Fruit fly (Drosophila melanogaster) Kc167 (cell line): ENCODE measurements around the gene CG7985.
A peak's percentile ranks its signal among the peaks of the same experiment; 100 is the strongest.

Source experiments
- Myc ChIP-seq: fragments of >200 bp; optimal IDR thresholded peaks from 2 replicates; lab custom pipeline; 2017; ENCODE audit warnings: missing external identifiers
- Sin3A ChIP-seq: fragments of >200 bp; optimal IDR thresholded peaks from 2 replicates; lab custom pipeline; 2018; ENCODE audit warnings: missing external identifiers
- h ChIP-seq: fragments of >200 bp; optimal IDR thresholded peaks from 3 replicates; lab custom pipeline; 2018; ENCODE audit warnings: missing external identifiers
- insv ChIP-seq: fragments of >200 bp; optimal IDR thresholded peaks from 3 replicates; lab custom pipeline; 2018; ENCODE audit warnings: missing external identifiers
- psq ChIP-seq: fragments of >200 bp; optimal IDR thresholded peaks from 2 replicates; lab custom pipeline; 2017; ENCODE audit warnings: missing external identifiers
- ttk ChIP-seq: sonication (Bioruptor generic); optimal IDR thresholded peaks from 2 replicates; lab custom pipeline; 2017; ENCODE audit warnings: missing external identifiers

CG7985 gene

DNA sequence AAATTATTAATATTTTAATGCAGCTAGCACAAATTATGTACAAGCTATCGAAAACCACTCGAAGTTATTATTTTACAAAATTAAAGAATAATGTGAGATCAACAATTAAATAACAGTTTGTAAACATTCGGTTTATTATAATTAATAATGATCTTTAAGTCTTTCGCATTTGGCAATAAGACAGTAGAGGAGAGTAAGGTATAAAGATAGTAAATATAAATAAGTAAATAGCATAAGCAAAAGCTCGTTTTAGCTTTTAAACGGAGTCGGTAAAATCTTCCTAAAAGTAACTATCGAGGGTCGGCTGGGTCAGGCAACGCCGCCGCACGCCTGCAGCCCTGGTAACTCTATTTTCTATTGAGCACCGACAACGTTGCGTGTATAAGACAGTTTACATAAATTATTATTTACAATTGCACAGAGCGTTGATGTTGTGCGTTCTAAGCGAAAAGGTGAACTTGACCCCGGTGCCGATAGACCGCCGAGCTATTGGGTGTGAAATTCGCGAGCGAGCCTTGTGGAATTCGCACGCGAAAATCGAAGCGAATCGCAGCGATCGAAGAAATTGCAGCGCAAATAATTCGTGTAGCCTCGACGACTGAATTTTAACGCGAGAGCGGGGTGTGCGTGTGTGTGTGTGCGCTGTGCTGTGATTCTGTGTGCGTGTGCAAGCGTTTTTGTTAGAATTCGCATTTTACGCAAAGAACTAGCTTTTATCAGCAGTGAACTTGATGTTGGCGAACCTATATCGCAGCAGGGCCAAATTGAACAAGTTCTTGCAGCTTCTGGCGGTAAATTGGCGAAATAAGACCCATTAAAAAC is 32.0 kb upstream of the CG7985 start, which contains the start of gene wrd:
TSS of gene wrd (plus strand) at position 342 of the 822 bp plus-strand sequence.
- no peak for TF ChIP-seq insv

DNA sequence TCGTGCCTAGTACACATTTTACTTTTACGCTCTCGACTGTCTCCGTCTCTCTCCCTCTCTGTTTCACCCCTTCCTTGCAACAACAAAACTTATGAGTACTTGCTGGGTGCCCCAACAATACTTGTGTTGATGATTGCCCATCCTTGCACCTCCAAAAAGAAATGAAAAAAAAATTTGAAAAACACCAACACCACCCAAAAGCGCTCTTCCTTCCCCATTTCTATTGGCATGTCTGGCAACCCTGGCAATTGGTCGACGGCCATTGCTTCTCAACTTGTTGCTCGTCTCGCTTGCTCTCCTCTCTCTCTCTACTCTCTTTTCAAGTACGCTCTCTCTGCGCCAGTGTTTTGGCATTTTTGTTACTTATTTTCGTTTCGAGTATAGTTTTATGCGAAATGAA is 31.3 kb upstream of the CG7985 start:
- TF ChIP-seq Myc (lab: Kevin White, UChicago) (no peak), psq (no peak), ttk (no peak), Sin3A (lab: Kevin White, UChicago) (no peak), h (lab: Kevin White, UChicago) (no peak)

dm6 chr3R:18168929-18169350 is 30.7 kb upstream of the CG7985 start:
- TF ChIP-seq Myc (lab: Kevin White, UChicago) (no peak), ttk (no peak), h (lab: Kevin White, UChicago) (no peak), insv (no peak), psq (no peak), Sin3A (lab: Kevin White, UChicago) (no peak)

- no peak for TF ChIP-seq h (lab: Kevin White, UChicago)
- no peak for TF ChIP-seq Myc (lab: Kevin White, UChicago)
- no peak for TF ChIP-seq ttk
- TF ChIP-seq psq: no peak
- no peak for TF ChIP-seq insv
- no peak for TF ChIP-seq Sin3A (lab: Kevin White, UChicago)
These were observed 29.6 kb upstream of the CG7985 start for dm6 chr3R:18169982-18170531.

DNA sequence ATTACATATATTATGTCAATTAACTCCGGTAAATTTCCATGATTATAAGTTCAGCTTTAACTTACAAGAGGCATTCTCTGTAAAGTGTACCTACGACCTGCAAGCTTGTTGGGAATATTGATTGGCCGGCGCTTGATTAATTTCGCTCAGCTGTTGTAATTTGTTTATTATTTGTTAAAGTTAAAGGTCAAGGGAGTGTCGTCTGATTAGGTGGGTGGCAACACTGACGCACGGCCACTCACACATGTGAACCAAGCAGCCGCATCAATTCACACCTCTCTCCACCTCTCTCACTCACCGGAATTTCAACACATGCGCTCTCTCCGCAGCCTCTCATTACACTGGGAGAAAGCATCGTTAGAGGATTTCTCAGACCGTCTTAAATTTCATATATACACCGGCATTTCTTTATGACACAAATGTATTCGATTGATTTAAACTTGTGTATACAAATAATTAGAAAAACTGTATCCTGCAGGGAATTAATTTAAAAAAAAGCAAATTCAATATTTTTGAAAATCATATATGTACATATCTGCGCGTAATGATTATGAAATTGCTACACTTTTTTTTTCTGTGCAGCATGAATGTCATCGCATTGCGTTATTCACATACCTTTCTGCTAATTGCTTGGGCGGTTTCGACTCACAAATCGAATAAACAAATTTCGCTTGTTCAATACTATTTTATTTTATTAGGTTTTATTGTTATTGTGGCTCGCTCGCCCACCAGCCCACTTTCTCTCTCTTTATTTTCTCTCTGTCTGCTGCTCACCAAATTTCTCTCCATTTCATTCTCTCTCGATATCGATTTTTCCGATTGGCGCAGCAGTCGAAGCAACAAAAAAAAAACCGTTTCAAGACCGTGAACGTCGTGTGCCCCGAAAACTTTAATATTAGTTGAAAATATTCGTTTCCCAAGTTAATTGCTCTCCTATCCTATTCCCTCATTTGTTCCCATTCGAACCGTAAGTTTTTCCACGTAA is 27.4 kb upstream of the CG7985 start:
- no peak for TF ChIP-seq ttk
- TF ChIP-seq insv: no peak
- TF ChIP-seq Sin3A (lab: Kevin White, UChicago): no peak
- no peak for TF ChIP-seq psq
- TF ChIP-seq Myc (lab: Kevin White, UChicago): no peak
- TF ChIP-seq h (lab: Kevin White, UChicago): no peak

DNA sequence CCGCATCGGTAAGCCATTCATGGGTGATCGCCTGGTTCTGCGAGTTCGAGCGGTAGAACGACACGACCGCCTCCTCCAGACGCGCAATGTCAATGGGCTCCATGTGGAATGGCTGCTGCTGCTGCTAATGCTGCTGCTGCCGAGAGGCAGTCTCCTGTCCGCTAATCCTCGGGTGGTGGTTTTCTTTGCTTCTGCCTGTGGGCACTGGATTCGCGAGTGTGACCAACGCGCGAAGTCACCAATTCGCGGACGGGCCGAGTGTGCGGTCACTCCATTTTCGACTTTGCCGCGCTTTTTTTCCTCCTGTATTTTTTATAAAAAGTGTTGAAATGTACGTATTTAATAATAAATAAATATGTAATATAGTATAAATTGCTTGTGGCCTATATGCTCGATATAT is 16.4 kb upstream of the CG7985 start, which contains the start of gene cdm:
TSS of gene cdm (minus strand) at position 236 of the 400 bp plus-strand sequence.
- no peak for TF ChIP-seq Sin3A (lab: Kevin White, UChicago)
- TF ChIP-seq psq: no peak
- TF ChIP-seq Myc (lab: Kevin White, UChicago): no peak
- no peak for TF ChIP-seq insv
- TF ChIP-seq h (lab: Kevin White, UChicago): no peak
- TF ChIP-seq ttk: no peak

dm6 chr3R:18185385-18185784 is 14.3 kb upstream of the CG7985 start, which contains the start of the genes Arp5 and CG7208:
TSS of gene Arp5 (plus strand) at chr3R:18185498.
TSS of gene CG7208 (minus strand) at chr3R:18185715.
- TF ChIP-seq Myc (lab: Kevin White, UChicago): no peak
- no peak for TF ChIP-seq insv
- no peak for TF ChIP-seq Sin3A (lab: Kevin White, UChicago)
- TF ChIP-seq h (lab: Kevin White, UChicago): no peak
- TF ChIP-seq psq: peak; percentile 42
- no peak for TF ChIP-seq ttk

dm6 chr3R:18188702-18189125 is 10.9 kb upstream of the CG7985 start, which contains the start of the genes CG12321 and MED17:
TSS of gene CG12321 (minus strand) at chr3R:18188707.
TSS of gene MED17 (plus strand) at chr3R:18189072.
- no peak for TF ChIP-seq Sin3A (lab: Kevin White, UChicago)
- no peak for TF ChIP-seq insv
- TF ChIP-seq psq: no peak
- TF ChIP-seq h (lab: Kevin White, UChicago): no peak
- TF ChIP-seq Myc (lab: Kevin White, UChicago): no peak
- TF ChIP-seq ttk: no peak

DNA sequence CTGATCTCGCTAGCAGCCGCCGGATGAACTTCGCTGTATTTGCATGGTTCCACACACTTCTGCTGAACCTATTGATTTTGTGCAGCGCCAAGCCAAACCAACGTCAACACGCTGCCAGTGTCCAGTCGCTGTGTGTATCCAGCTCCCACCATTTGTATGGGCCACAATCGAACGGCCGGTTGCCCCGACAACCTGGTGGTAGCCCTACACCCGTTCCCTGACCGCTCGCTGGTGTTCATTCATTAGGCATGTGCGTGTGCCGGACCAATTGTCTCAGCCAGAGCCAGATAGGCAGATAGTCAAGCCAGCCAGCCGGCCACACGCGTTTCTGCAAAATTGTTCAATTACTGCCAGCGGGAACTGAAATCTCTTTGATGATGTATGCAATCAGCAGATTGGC is 7.8 kb upstream of the CG7985 start, which contains the start of gene CG14313:
TSS of gene CG14313 (minus strand) at position 101 of the 400 bp plus-strand sequence.
- TF ChIP-seq h (lab: Kevin White, UChicago) (no peak), insv (no peak), ttk (no peak), psq (no peak), Sin3A (lab: Kevin White, UChicago) (no peak), Myc (lab: Kevin White, UChicago) (no peak)

DNA sequence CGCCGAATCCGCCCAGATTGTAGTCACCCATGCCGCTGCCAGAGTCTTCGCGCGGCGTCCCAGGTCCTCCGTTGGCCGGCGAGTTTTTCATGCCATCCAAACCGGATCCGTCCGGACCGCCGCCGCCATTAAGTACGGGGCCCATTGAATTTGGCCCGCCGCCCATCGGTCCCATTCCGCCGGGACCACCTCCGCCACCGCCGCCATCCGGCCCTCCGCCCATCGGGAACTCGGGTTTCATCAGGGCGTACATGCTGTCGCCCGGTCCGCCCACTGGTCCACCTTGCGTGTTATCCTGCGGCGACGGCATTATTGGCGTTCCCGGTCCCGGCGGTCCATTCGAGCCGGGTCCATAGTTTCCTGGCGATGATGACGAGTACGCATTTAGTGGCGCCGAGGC is 4.4 kb upstream of the CG7985 start:
- TF ChIP-seq Sin3A (lab: Kevin White, UChicago) (no peak), insv (no peak), ttk (no peak), psq (no peak), Myc (lab: Kevin White, UChicago) (no peak), h (lab: Kevin White, UChicago) (no peak)

DNA sequence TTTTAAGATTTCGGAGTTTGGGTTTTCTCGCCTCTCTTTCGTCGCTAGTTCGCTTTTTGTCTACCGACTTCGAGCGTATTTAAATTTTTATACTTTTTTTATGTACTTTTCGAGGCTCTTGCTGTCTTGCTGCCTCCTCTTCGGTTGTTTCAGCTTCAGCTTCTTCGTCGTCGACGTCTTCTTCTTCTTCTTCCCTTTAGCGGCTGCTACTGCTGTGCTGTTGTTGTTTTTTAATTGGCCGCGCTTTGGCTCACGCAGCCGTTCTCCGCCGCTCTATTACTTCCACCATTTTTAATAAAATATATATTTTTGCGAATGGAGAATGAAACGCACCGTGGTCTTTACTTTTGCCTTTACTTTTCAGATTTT is 3.1 kb upstream of the CG7985 start:
- TF ChIP-seq Sin3A (lab: Kevin White, UChicago) (no peak), h (lab: Kevin White, UChicago) (no peak), Myc (lab: Kevin White, UChicago) (no peak), ttk (no peak), psq (no peak), insv (no peak)
